Worm (Caenorhabditis elegans) whole organism, late embryonic: ENCODE data around the gene srj-25.

Experiments
- ceh-48 ChIP-seq: sonication (generic microtip); optimal IDR thresholded peaks from 2 replicates; lab custom pipeline; 2016; ENCODE audit warnings: missing genetic modification characterization, inconsistent platforms, missing compliant biosample characterization
- ceh-6 ChIP-seq: fragments of 200-800 bp; sonication (Bioruptor generic); optimal IDR thresholded peaks from 2 replicates; lab custom pipeline; 2018; ENCODE audit warnings: mild to moderate bottlenecking, missing genetic modification characterization, missing compliant biosample characterization
- fkh-10 ChIP-seq: fragments of 150-350 bp; optimal IDR thresholded peaks from 2 replicates; lab custom pipeline; 2014; ENCODE audit warnings: missing biosample characterization, missing genetic modification reagents, missing genetic modification characterization
- hlh-15 ChIP-seq: sonication (generic microtip); optimal IDR thresholded peaks from 2 replicates; lab custom pipeline; 2016; ENCODE audit warnings: missing genetic modification characterization, missing compliant biosample characterization
- nhr-11 ChIP-seq: fragments of 150-350 bp; optimal IDR thresholded peaks from 2 replicates; lab custom pipeline; 2014; ENCODE audit warnings: missing biosample characterization, missing genetic modification characterization
- unc-86 ChIP-seq: sonication (generic microtip); optimal IDR thresholded peaks from 2 replicates; lab custom pipeline; 2016; ENCODE audit warnings: missing genetic modification characterization, missing compliant biosample characterization

DNA sequence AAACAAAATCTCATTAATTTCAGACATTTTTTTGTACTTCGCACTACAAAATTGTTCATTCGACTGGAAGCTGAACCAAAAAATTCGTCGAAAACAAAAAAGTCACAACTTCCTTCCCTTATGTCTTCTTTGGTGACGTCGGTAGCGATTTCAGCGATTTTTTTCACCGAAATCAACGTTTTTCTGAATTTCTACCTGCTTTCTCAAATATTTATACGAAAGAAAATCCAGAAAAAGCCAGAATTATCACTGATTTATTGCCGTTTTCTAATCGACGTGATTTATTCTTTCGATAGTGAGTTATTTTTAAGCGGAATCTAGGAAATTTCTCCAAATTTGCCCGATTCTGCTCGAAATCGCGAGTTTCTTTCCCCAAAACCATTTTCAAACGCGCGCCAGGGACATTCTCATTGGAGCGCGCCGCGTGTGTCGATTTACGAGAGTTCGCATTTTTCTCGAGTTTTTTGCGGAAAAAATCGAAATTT, 38.8 kb upstream of the srj-25 start, which contains the start of gene srbc-58:
- no peak for TF ChIP-seq nhr-11 (tag; lab: Kevin White, UChicago)
- no peak for TF ChIP-seq ceh-6 (GFP tag; lab: Kevin White, UChicago)
- no peak for TF ChIP-seq hlh-15 (tag; lab: Kevin White, UChicago)
- TF ChIP-seq fkh-10 (GFP tag; lab: Kevin White, UChicago): no peak
- TF ChIP-seq unc-86: no peak
- TF ChIP-seq ceh-48 (tag; lab: Kevin White, UChicago): no peak
